Fruit fly (Drosophila melanogaster) whole organism, embryonic: ENCODE measurements around the gene CG5966.

Source experiments
- Abd-B ChIP-seq: fragments of 200-800 bp; sonication (Bioruptor generic); optimal IDR thresholded peaks from 2 replicates; lab custom pipeline; 2018; ENCODE audit warnings: missing biosample characterization, mild to moderate bottlenecking, missing genetic modification characterization, moderate library complexity
- Ada2b ChIP-seq: fragments of 200-800 bp; sonication (Bioruptor generic); IDR thresholded peaks from 2 replicates; pipeline ENCODE4 v1.3.6; 2022; ENCODE audit warnings: missing biosample characterization, missing genetic modification characterization
- BEAF-32 ChIP-seq: fragments of 200-800 bp; sonication (Bioruptor generic); optimal IDR thresholded peaks from 3 replicates; lab custom pipeline; 2017; ENCODE audit warnings: missing biosample characterization, missing genetic modification characterization, mild to moderate bottlenecking, moderate library complexity, missing genetic modification reagents
- Bteb2 ChIP-seq: fragments of 200-800 bp; sonication (Bioruptor generic); optimal IDR thresholded peaks from 2 replicates; lab custom pipeline; 2016; ENCODE audit warnings: missing biosample characterization, missing genetic modification characterization
- CG13894 ChIP-seq: fragments of 200-800 bp; sonication (Bioruptor generic); optimal IDR thresholded peaks from 3 replicates; lab custom pipeline; 2018; ENCODE audit warnings: missing biosample characterization, mild to moderate bottlenecking, missing genetic modification characterization, moderate library complexity
- CG1529 ChIP-seq: fragments of 200-800 bp; sonication (Bioruptor generic); optimal IDR thresholded peaks from 3 replicates; lab custom pipeline; 2018; ENCODE audit warnings: missing biosample characterization, missing genetic modification characterization
- CG2120 ChIP-seq: fragments of 200-800 bp; sonication (Bioruptor generic); optimal IDR thresholded peaks from 3 replicates; lab custom pipeline; 2016; ENCODE audit warnings: missing biosample characterization, missing genetic modification characterization
- CG2678 ChIP-seq: fragments of 200-800 bp; sonication (Bioruptor generic); optimal IDR thresholded peaks from 3 replicates; lab custom pipeline; 2019; ENCODE audit warnings: missing biosample characterization, mild to moderate bottlenecking, missing genetic modification characterization, moderate library complexity
- CG33557 ChIP-seq: fragments of 200-800 bp; sonication (Bioruptor generic); optimal IDR thresholded peaks from 2 replicates; lab custom pipeline; 2019; ENCODE audit warnings: missing biosample characterization, mild to moderate bottlenecking, missing genetic modification characterization, moderate library complexity
- CG3407 ChIP-seq: fragments of 200-800 bp; sonication (Bioruptor generic); optimal IDR thresholded peaks from 2 replicates; lab custom pipeline; 2018; ENCODE audit warnings: missing biosample characterization, mild to moderate bottlenecking, missing genetic modification characterization
- CG4360 ChIP-seq: fragments of 200-800 bp; sonication (Bioruptor generic); IDR thresholded peaks from 2 replicates; pipeline ENCODE4 v1.3.6; 2022; ENCODE audit warnings: missing biosample characterization, missing genetic modification characterization
- CG4730 ChIP-seq: fragments of 200-800 bp; sonication (Bioruptor generic); IDR thresholded peaks from 2 replicates; pipeline ENCODE4 v1.3.6; 2022; ENCODE audit warnings: missing biosample characterization, missing genetic modification characterization
- CG5245 ChIP-seq: fragments of 200-800 bp; sonication (Bioruptor generic); optimal IDR thresholded peaks from 3 replicates; lab custom pipeline; 2016; ENCODE audit warnings: missing biosample characterization, missing genetic modification characterization
- CG6813 ChIP-seq: fragments of 200-800 bp; sonication (Bioruptor generic); optimal IDR thresholded peaks from 2 replicates; lab custom pipeline; 2017; ENCODE audit warnings: missing biosample characterization, missing genetic modification characterization, mild to moderate bottlenecking, moderate library complexity, missing genetic modification reagents
- CG6854 ChIP-seq: fragments of 200-800 bp; sonication (Bioruptor generic); optimal IDR thresholded peaks from 3 replicates; lab custom pipeline; 2017; ENCODE audit warnings: missing biosample characterization, mild to moderate bottlenecking, missing genetic modification characterization
- CG7357 ChIP-seq: fragments of 200-800 bp; sonication (Bioruptor generic); IDR thresholded peaks from 3 replicates; pipeline ENCODE4 v1.3.6; 2022; ENCODE audit warnings: missing biosample characterization, missing genetic modification characterization
- CG7745 ChIP-seq: fragments of 200-800 bp; sonication (Bioruptor generic); optimal IDR thresholded peaks from 2 replicates; lab custom pipeline; 2018; ENCODE audit warnings: missing biosample characterization, mild to moderate bottlenecking, missing genetic modification characterization, moderate library complexity
- CG7928 ChIP-seq: fragments of 200-800 bp; sonication (Bioruptor generic); optimal IDR thresholded peaks from 2 replicates; lab custom pipeline; 2017; ENCODE audit warnings: missing biosample characterization, mild to moderate bottlenecking, missing genetic modification characterization
- CG8388 ChIP-seq: fragments of 200-800 bp; sonication (Bioruptor generic); optimal IDR thresholded peaks from 2 replicates; lab custom pipeline; 2019; ENCODE audit warnings: missing biosample characterization, mild to moderate bottlenecking, missing genetic modification characterization, moderate library complexity
- CG9437 ChIP-seq: fragments of 200-800 bp; sonication (Bioruptor generic); optimal IDR thresholded peaks from 2 replicates; lab custom pipeline; 2018; ENCODE audit warnings: missing biosample characterization, mild to moderate bottlenecking, missing genetic modification characterization
- CG9609 ChIP-seq: fragments of 200-800 bp; sonication (Bioruptor generic); optimal IDR thresholded peaks from 3 replicates; lab custom pipeline; 2016; ENCODE audit warnings: missing biosample characterization, missing genetic modification characterization
- CkIIα-i1 ChIP-seq: fragments of 200-800 bp; sonication (Bioruptor generic); IDR thresholded peaks from 2 replicates; pipeline ENCODE4 v1.3.6; 2022; ENCODE audit warnings: missing biosample characterization, missing genetic modification characterization
- HLH3B ChIP-seq: fragments of 200-800 bp; sonication (Bioruptor generic); IDR thresholded peaks from 2 replicates; pipeline ENCODE4 v1.3.6; 2022; ENCODE audit warnings: missing biosample characterization, missing genetic modification characterization
- HLH4C ChIP-seq: fragments of 200-800 bp; sonication (Bioruptor generic); IDR thresholded peaks from 3 replicates; pipeline ENCODE4 v1.3.6; 2022; ENCODE audit warnings: missing biosample characterization, missing genetic modification characterization; ENCODE audit not compliant: partially characterized antibody
- HmgD ChIP-seq: fragments of 200-800 bp; sonication (Bioruptor generic); optimal IDR thresholded peaks from 3 replicates; lab custom pipeline; 2016; ENCODE audit warnings: missing biosample characterization, missing genetic modification characterization
- Jarid2 ChIP-seq: fragments of 200-800 bp; sonication (Bioruptor generic); optimal IDR thresholded peaks from 3 replicates; lab custom pipeline; 2017; ENCODE audit warnings: mild to moderate bottlenecking, missing biosample characterization, missing genetic modification reagents, missing genetic modification characterization
- Kr ChIP-seq: fragments of 200-800 bp; sonication (Bioruptor generic); optimal IDR thresholded peaks from 2 replicates; lab custom pipeline; 2017; ENCODE audit warnings: missing biosample characterization, mild to moderate bottlenecking, missing genetic modification characterization
- Oaz ChIP-seq: fragments of 200-800 bp; sonication (Bioruptor generic); IDR thresholded peaks from 2 replicates; pipeline ENCODE4 v1.3.6; 2022; ENCODE audit warnings: missing biosample characterization, missing genetic modification characterization
- Poxn ChIP-seq: fragments of 200-800 bp; sonication (Bioruptor generic); IDR thresholded peaks from 2 replicates; pipeline ENCODE4 v1.3.6; 2022; ENCODE audit warnings: missing biosample characterization, missing genetic modification characterization
- Scr ChIP-seq: fragments of 200-800 bp; sonication (Bioruptor generic); IDR thresholded peaks from 2 replicates; pipeline ENCODE4 v1.3.6; 2022; ENCODE audit warnings: missing biosample characterization, missing genetic modification characterization; ENCODE audit not compliant: partially characterized antibody
- TFAM ChIP-seq: fragments of 200-800 bp; sonication (Bioruptor generic); optimal IDR thresholded peaks from 2 replicates; lab custom pipeline; 2017; ENCODE audit warnings: missing biosample characterization, missing genetic modification characterization, inconsistent platforms
- cas ChIP-seq: fragments of 200-800 bp; sonication (Bioruptor generic); IDR thresholded peaks from 2 replicates; pipeline ENCODE4 v1.3.6; 2022; ENCODE audit warnings: missing biosample characterization, missing genetic modification characterization
- cg ChIP-seq: fragments of 200-800 bp; sonication (Bioruptor generic); optimal IDR thresholded peaks from 3 replicates; lab custom pipeline; 2019; ENCODE audit warnings: missing biosample characterization, mild to moderate bottlenecking, missing genetic modification characterization, moderate library complexity
- crol ChIP-seq: fragments of 200-800 bp; sonication (Bioruptor generic); IDR thresholded peaks from 2 replicates; pipeline ENCODE4 v1.3.6; 2022; ENCODE audit warnings: missing biosample characterization, missing genetic modification characterization
- dm ChIP-seq: fragments of 200-800 bp; sonication (Bioruptor generic); optimal IDR thresholded peaks from 3 replicates; lab custom pipeline; 2016; ENCODE audit warnings: missing biosample characterization, missing genetic modification characterization
- dmrt99B ChIP-seq: fragments of 200-800 bp; sonication (Bioruptor generic); optimal IDR thresholded peaks from 2 replicates; lab custom pipeline; 2018; ENCODE audit warnings: missing biosample characterization, mild to moderate bottlenecking, missing genetic modification characterization, moderate library complexity
- emc ChIP-seq: fragments of 200-800 bp; sonication (Bioruptor generic); optimal IDR thresholded peaks from 2 replicates; lab custom pipeline; 2016; ENCODE audit warnings: missing biosample characterization, missing genetic modification characterization
- fd102C ChIP-seq: fragments of 200-800 bp; sonication (Bioruptor generic); optimal IDR thresholded peaks from 2 replicates; lab custom pipeline; 2018; ENCODE audit warnings: missing biosample characterization, mild to moderate bottlenecking, missing genetic modification characterization, moderate library complexity
- fu2 ChIP-seq: fragments of 200-800 bp; sonication (Bioruptor generic); optimal IDR thresholded peaks from 2 replicates; lab custom pipeline; 2016; ENCODE audit warnings: missing biosample characterization, missing genetic modification characterization
- odd ChIP-seq: fragments of 200-800 bp; sonication (Bioruptor generic); optimal IDR thresholded peaks from 2 replicates; lab custom pipeline; 2017; ENCODE audit warnings: missing biosample characterization, mild to moderate bottlenecking, missing genetic modification characterization
- peb ChIP-seq: fragments of 200-800 bp; sonication (Bioruptor generic); IDR thresholded peaks from 2 replicates; pipeline ENCODE4 v1.3.6; 2022; ENCODE audit warnings: missing biosample characterization, missing genetic modification characterization
- row ChIP-seq: fragments of 200-800 bp; sonication (Bioruptor generic); IDR thresholded peaks from 3 replicates; pipeline ENCODE4 v1.3.6; 2022; ENCODE audit warnings: missing biosample characterization, missing genetic modification characterization
- run ChIP-seq: fragments of 200-800 bp; sonication (Bioruptor generic); optimal IDR thresholded peaks from 3 replicates; lab custom pipeline; 2018; ENCODE audit warnings: missing biosample characterization, mild to moderate bottlenecking, missing genetic modification characterization
- sim ChIP-seq: fragments of 200-800 bp; sonication (Bioruptor generic); IDR thresholded peaks from 2 replicates; pipeline ENCODE4 v1.3.6; 2022; ENCODE audit warnings: missing biosample characterization, missing genetic modification characterization
- so ChIP-seq: fragments of 200-800 bp; sonication (Bioruptor generic); IDR thresholded peaks from 3 replicates; pipeline ENCODE4 v1.3.6; 2022; ENCODE audit warnings: missing biosample characterization, missing genetic modification characterization
- sug ChIP-seq: fragments of 200-800 bp; optimal IDR thresholded peaks from 2 replicates; lab custom pipeline; 2019; ENCODE audit warnings: missing biosample characterization, mild to moderate bottlenecking, missing genetic modification characterization, moderate library complexity
- tio ChIP-seq: fragments of 200-800 bp; sonication (Bioruptor generic); optimal IDR thresholded peaks from 2 replicates; lab custom pipeline; 2017; ENCODE audit warnings: missing biosample characterization, missing genetic modification characterization, inconsistent platforms
- ttk ChIP-seq: fragments of 200-800 bp; sonication (Bioruptor generic); IDR thresholded peaks from 2 replicates; pipeline ENCODE4 v2.1.2; 2022; ENCODE audit warnings: missing biosample characterization, missing genetic modification characterization
- twi ChIP-seq: fragments of 200-800 bp; optimal IDR thresholded peaks from 2 replicates; lab custom pipeline; 2019; ENCODE audit warnings: missing biosample characterization, mild to moderate bottlenecking, missing genetic modification characterization, moderate library complexity
- wek ChIP-seq: fragments of 200-800 bp; sonication (Bioruptor generic); optimal IDR thresholded peaks from 3 replicates; lab custom pipeline; 2018; ENCODE audit warnings: missing biosample characterization, mild to moderate bottlenecking, missing genetic modification characterization, moderate library complexity
- yki ChIP-seq: fragments of >200 bp; optimal IDR thresholded peaks from 3 replicates; lab custom pipeline; 2018

The CG5966 gene

DNA sequence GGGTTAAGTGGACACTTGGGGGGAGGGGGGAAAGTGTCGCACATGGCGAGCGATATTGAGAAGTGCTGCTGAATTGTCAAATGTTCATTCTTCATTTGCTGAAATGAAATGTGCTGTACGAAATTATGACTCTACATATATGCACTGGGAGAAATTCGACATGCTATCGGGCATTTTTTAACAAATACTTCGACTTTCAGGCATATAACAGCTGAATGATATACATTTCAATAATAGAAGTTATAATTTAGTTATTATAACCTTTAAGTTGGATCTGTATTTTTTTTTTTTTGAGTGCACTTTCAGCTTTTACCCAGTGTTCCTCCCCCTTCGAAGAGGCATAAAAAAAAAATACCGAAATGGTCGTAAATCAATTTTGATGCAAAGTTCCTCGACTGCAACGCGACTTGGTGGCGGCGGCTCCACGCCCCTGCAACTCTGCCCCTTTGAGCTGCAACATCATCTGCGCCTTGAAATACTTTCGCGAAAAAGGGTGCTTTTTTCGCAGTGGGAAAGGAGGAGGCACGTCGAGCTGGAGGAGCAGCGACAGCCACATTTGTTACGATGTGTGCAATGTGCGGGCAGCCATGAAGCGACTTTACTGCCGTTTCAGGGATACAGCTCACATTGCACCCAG is 15.1 kb upstream of the CG5966 start (continued):
- TF ChIP-seq TFAM (GFP tag; lab: Kevin White, UChicago), result no peak
- TF ChIP-seq so (GFP tag; lab: Robert Waterston, UW), result no peak
- TF ChIP-seq yki, result no peak
- no peak for TF ChIP-seq Poxn (GFP tag; lab: Robert Waterston, UW)
- no peak for TF ChIP-seq wek (GFP tag; lab: Kevin White, UChicago)
- TF ChIP-seq Oaz (GFP tag; lab: Robert Waterston, UW), result 0 out of 2 replicates have a peak, but pooled peaks have one; percentile 5
- TF ChIP-seq fu2, result no peak
- TF ChIP-seq HmgD, result no peak
- no peak for TF ChIP-seq CG1529 (GFP tag; lab: Kevin White, UChicago)
- no peak for TF ChIP-seq Jarid2 (GFP tag; lab: Kevin White, UChicago)
- TF ChIP-seq dmrt99B (tag; lab: Kevin White, UChicago), result peak; percentile 43
- no peak for TF ChIP-seq CG9609
- no peak for TF ChIP-seq CG9437
- TF ChIP-seq CG5245 (GFP tag; lab: Kevin White, UChicago), result peak; percentile 68
- TF ChIP-seq dm (GFP tag; lab: Kevin White, UChicago), result no peak
- TF ChIP-seq sim, result no peak
- no peak for TF ChIP-seq run (tag; lab: Kevin White, UChicago)
- TF ChIP-seq crol (GFP tag; lab: Robert Waterston, UW), result no peak
- TF ChIP-seq row (GFP tag; lab: Robert Waterston, UW), result peak; percentile 47; the same call in 2 of the 3 replicates
- no peak for TF ChIP-seq HLH4C
- no peak for TF ChIP-seq BEAF-32 (GFP tag; lab: Kevin White, UChicago)
- no peak for TF ChIP-seq CG6813 (GFP tag; lab: Kevin White, UChicago)
- no peak for TF ChIP-seq cas (GFP tag; lab: Robert Waterston, UW)
- no peak for TF ChIP-seq CG13894
- no peak for TF ChIP-seq Kr (GFP tag; lab: Kevin White, UChicago)
- TF ChIP-seq CG3407 (GFP tag; lab: Kevin White, UChicago), result no peak
- TF ChIP-seq odd (GFP tag; lab: Kevin White, UChicago), result no peak
- TF ChIP-seq CG8388 (GFP tag; lab: Kevin White, UChicago), result peak; percentile 36
- TF ChIP-seq emc, result no peak
- TF ChIP-seq HLH3B, result no peak
- no peak for TF ChIP-seq twi (tag; lab: Kevin White, UChicago)
- TF ChIP-seq Ada2b, result no peak
- TF ChIP-seq peb (GFP tag; lab: Robert Waterston, UW), result no peak
- TF ChIP-seq Abd-B (GFP tag; lab: Kevin White, UChicago), result no peak
- no peak for TF ChIP-seq sug (tag; lab: Kevin White, UChicago)
- peak; percentile 33 for TF ChIP-seq tio (GFP tag; lab: Kevin White, UChicago)
- no peak for TF ChIP-seq fd102C (GFP tag; lab: Kevin White, UChicago)
- no peak for TF ChIP-seq CG6854 (GFP tag; lab: Kevin White, UChicago)
- no peak for TF ChIP-seq CG4730
- TF ChIP-seq CG4360 (GFP tag; lab: Robert Waterston, UW), result no peak
- peak; percentile 0 for TF ChIP-seq CG2120
- TF ChIP-seq CG7357 (GFP tag; lab: Robert Waterston, UW), result no peak; the same call in 2 of the 3 replicates
- TF ChIP-seq ttk (GFP tag; lab: Robert Waterston, UW), result peak; percentile 50; the same call in 1 of the 2 replicates
- no peak for TF ChIP-seq CG7745 (tag; lab: Kevin White, UChicago)
- peak; percentile 22 for TF ChIP-seq CG2678
- TF ChIP-seq CG33557 (GFP tag; lab: Kevin White, UChicago), result no peak
- no peak for TF ChIP-seq Bteb2 (GFP tag; lab: Kevin White, UChicago)
- TF ChIP-seq Scr (GFP tag; lab: Robert Waterston, UW), result no peak
- no peak for TF ChIP-seq CG7928 (GFP tag; lab: Kevin White, UChicago)
- TF ChIP-seq cg (GFP tag; lab: Kevin White, UChicago), result no peak
- TF ChIP-seq CkIIα-i1 (GFP tag; lab: Robert Waterston, UW), result no peak
